Worm (Caenorhabditis elegans) whole organism, late embryonic: ENCODE results near the gene mrpl-11.

Experiments used
- Y22D7AL.16 ChIP-seq: sonication (generic microtip); optimal IDR thresholded peaks from 2 replicates; lab custom pipeline; 2016; ENCODE audit warnings: missing genetic modification characterization, missing compliant biosample characterization
- ets-4 ChIP-seq: sonication (generic microtip); optimal IDR thresholded peaks from 2 replicates; lab custom pipeline; 2016; ENCODE audit warnings: missing genetic modification characterization, missing compliant biosample characterization
- mec-3 ChIP-seq: sonication (generic microtip); optimal IDR thresholded peaks from 2 replicates; lab custom pipeline; 2016; ENCODE audit warnings: borderline replicate concordance, missing genetic modification characterization, missing compliant biosample characterization
- nhr-11 ChIP-seq: fragments of 150-350 bp; optimal IDR thresholded peaks from 2 replicates; lab custom pipeline; 2014; ENCODE audit warnings: missing biosample characterization, missing genetic modification characterization
- npax-4 ChIP-seq: sonication (generic microtip); optimal IDR thresholded peaks from 2 replicates; lab custom pipeline; 2016; ENCODE audit warnings: missing genetic modification characterization, missing compliant biosample characterization
- pha-4 ChIP-seq: fragments of 150-350 bp; optimal IDR thresholded peaks from 2 replicates; lab custom pipeline; 2018; ENCODE audit warnings: missing biosample characterization, missing genetic modification reagents, missing genetic modification characterization
- rnt-1 ChIP-seq: sonication (generic microtip); optimal IDR thresholded peaks from 2 replicates; lab custom pipeline; 2016; ENCODE audit warnings: missing genetic modification characterization, missing compliant biosample characterization
- zip-5 ChIP-seq: sonication (generic microtip); optimal IDR thresholded peaks from 2 replicates; lab custom pipeline; 2016; ENCODE audit warnings: missing genetic modification characterization, missing compliant biosample characterization

DNA sequence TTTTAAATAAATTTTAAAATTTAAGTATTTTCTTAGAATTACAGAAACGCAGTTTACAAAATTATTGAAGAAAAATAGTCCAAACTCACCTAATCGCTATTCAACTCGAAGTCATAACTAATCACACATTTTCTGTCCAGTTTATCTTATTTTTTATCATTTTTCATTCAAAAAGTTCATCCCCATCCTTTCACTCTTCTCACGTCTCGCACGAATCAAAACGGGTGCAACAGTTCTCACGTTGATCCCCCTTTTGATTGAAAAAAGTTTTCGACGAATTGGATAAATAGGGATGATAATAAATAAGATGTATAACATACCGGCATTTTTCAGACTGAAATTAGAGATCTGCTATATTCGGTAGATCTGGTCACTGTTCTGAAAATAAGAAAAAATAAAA lies 7.7 kb upstream of the mrpl-11 start:
- TF ChIP-seq nhr-11 (tag; lab: Kevin White, UChicago) (no peak), ets-4 (no peak), zip-5 (tag; lab: Kevin White, UChicago) (no peak), mec-3 (tag; lab: Kevin White, UChicago) (no peak), npax-4 (tag; lab: Kevin White, UChicago) (no peak), pha-4 (tag; lab: Kevin White, UChicago) (no peak), Y22D7AL.16 (tag; lab: Kevin White, UChicago) (no peak), rnt-1 (tag; lab: Kevin White, UChicago) (no peak)
